Worm (Caenorhabditis elegans): ENCODE results near the gene kdin-1.

DNA sequence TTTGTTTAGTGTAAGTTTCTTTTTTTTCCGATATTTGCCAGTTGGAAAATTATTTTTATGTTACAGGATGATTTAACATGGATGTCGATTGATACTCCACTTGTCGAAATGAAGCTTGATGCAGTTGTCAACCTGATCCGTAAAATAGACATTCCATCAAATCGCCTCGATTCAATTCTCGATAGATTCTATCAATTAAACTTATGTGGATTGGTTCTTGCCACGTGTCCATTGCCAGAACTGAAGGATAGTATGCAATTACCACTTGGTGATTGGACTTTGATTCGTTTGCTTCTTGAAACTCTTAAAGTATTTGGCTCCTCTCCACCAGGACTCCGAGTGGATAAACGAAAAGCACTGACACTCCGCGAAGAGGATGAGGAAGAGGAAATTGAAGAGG lies 5.9 kb downstream of the kdin-1 start:
- TF ChIP-seq pes-1 (GFP tag; IDR thresholded peaks at IDR 0.05) (no peak), sea-1 (GFP tag; conservative IDR thresholded peaks at IDR 0.05) (no peak), tra-4 (tag; optimal IDR thresholded peaks at IDR 0.05) (no peak), B0310.2 (tag; optimal IDR thresholded peaks at IDR 0.05) (no peak), ama-1 (optimal IDR thresholded peaks at IDR 0.05) (no peak), F13C5.2 (tag; optimal IDR thresholded peaks at IDR 0.05) (no peak), flt-1 (GFP tag; IDR thresholded peaks at IDR 0.05) (no peak), hnd-1 (tag; optimal IDR thresholded peaks at IDR 0.05) (no peak), tbx-11 (GFP tag; IDR thresholded peaks at IDR 0.05) (no peak), tbx-37 (GFP tag; conservative IDR thresholded peaks at IDR 0.05) (no peak), ceh-36 (tag; optimal IDR thresholded peaks at IDR 0.05) (no peak), scrt-1 (GFP tag; IDR thresholded peaks at IDR 0.05) (no peak)
